Fruit fly (Drosophila melanogaster): ENCODE results near the gene CG12065.

CG12065 gene

dm6 chrX:8606206-8606605, 32.1 kb downstream of the CG12065 start, which contains the start of gene Caf1-180 (continued):
- TF ChIP-seq sens (GFP tag) (peak; percentile 23), HLH4C (GFP tag; IDR thresholded peaks at IDR 0.05; ENCODE audit: partially characterized antibody) (peak; percentile 76), Kr (GFP tag; optimal IDR thresholded peaks at IDR 0.05) (peak; percentile 92), CG33213 (GFP tag; optimal IDR thresholded peaks at IDR 0.05) (peak; percentile 60), Xrp1 (GFP tag; IDR thresholded peaks at IDR 0.05) (no peak), Stat92E (GFP tag; optimal IDR thresholded peaks at IDR 0.05) (no peak), lmd (GFP tag; IDR thresholded peaks at IDR 0.05) (peak; percentile 7; the same call in 1 of the 2 replicates), sima (GFP tag; optimal IDR thresholded peaks at IDR 0.05) (no peak), Doc3 (GFP tag; IDR thresholded peaks at IDR 0.05; ENCODE audit: partially characterized antibody) (peak; percentile 63), zen2 (GFP tag; IDR thresholded peaks at IDR 0.05; ENCODE audit: partially characterized antibody) (peak; percentile 58; the same call in 1 of the 3 replicates), zfh2 (GFP tag; optimal IDR thresholded peaks at IDR 0.05) (peak; percentile 63), Ada2b (GFP tag; IDR thresholded peaks at IDR 0.05) (no peak), CG6175 (GFP tag; IDR thresholded peaks at IDR 0.05) (0 out of 3 replicates have a peak, but pooled peaks have one; percentile 24), CG2712 (tag; optimal IDR thresholded peaks at IDR 0.05) (peak; percentile 47), CG6791 (GFP tag; IDR thresholded peaks at IDR 0.05; ENCODE audit: partially characterized antibody) (peak; percentile 83), Deaf1 (tag; optimal IDR thresholded peaks at IDR 0.05) (no peak), gce (GFP tag; IDR thresholded peaks at IDR 0.05) (no peak), emc (GFP tag; optimal IDR thresholded peaks at IDR 0.05) (no peak), ewg (GFP tag; optimal IDR thresholded peaks at IDR 0.05) (no peak), fru (optimal IDR thresholded peaks at IDR 0.05) (no peak), knrl (GFP tag; IDR thresholded peaks at IDR 0.05; ENCODE audit: partially characterized antibody) (peak; percentile 84), CG3726 (GFP tag; IDR thresholded peaks at IDR 0.05) (no peak), MBD-R2 (GFP tag; IDR thresholded peaks at IDR 0.05) (peak; percentile 92), stwl (tag; optimal IDR thresholded peaks at IDR 0.05) (peak; percentile 43), dysf (GFP tag; IDR thresholded peaks at IDR 0.05) (peak; percentile 41; the same call in 1 of the 3 replicates), sqz (GFP tag; optimal IDR thresholded peaks at IDR 0.05) (no peak), bab2 (GFP tag; optimal IDR thresholded peaks at IDR 0.05) (no peak), CG13296 (GFP tag; optimal IDR thresholded peaks at IDR 0.05) (no peak), Oaz (GFP tag; IDR thresholded peaks at IDR 0.05) (no peak), CG1603 (tag; optimal IDR thresholded peaks at IDR 0.05) (peak; percentile 70), Hey (tag; optimal IDR thresholded peaks at IDR 0.05) (no peak), Atf3 (GFP tag; optimal IDR thresholded peaks at IDR 0.05) (no peak), Trl (optimal IDR thresholded peaks at IDR 0.05) (no peak), Trl (GFP tag; optimal IDR thresholded peaks at IDR 0.05) (peak; percentile 14), mirr (GFP tag; optimal IDR thresholded peaks at IDR 0.05) (no peak), p53 (GFP tag; optimal IDR thresholded peaks at IDR 0.05) (no peak), so (GFP tag; IDR thresholded peaks at IDR 0.05) (no peak), PHDP (tag; optimal IDR thresholded peaks at IDR 0.05) (no peak), crp (GFP tag; optimal IDR thresholded peaks at IDR 0.05) (no peak), luna (GFP tag; optimal IDR thresholded peaks at IDR 0.05) (no peak), CG12391 (tag; optimal IDR thresholded peaks at IDR 0.05) (no peak), Ets97D (GFP tag; optimal IDR thresholded peaks at IDR 0.05) (peak; percentile 66), phol (tag; optimal IDR thresholded peaks at IDR 0.05) (peak; percentile 43), Gug (GFP tag; IDR thresholded peaks at IDR 0.05) (peak; percentile 17; the same call in 1 of the 4 replicates), Fer3 (tag; optimal IDR thresholded peaks at IDR 0.05) (no peak), dati (GFP tag; IDR thresholded peaks at IDR 0.05) (no peak), her (GFP tag; optimal IDR thresholded peaks at IDR 0.05) (no peak), CG11456 (GFP tag; IDR thresholded peaks at IDR 0.05) (peak; percentile 49; the same call in 1 of the 3 replicates), sna (GFP tag; IDR thresholded peaks at IDR 0.05; ENCODE audit: partially characterized antibody) (peak; percentile 69), ind (GFP tag; optimal IDR thresholded peaks at IDR 0.05) (no peak), Dll (GFP tag; IDR thresholded peaks at IDR 0.05; ENCODE audit: partially characterized antibody) (peak; percentile 82)

All from whole organism, embryonic.